Worm (Caenorhabditis elegans): Measurements from ENCODE around the gene ham-2.

- TF ChIP-seq eyg-1 (tag; optimal IDR thresholded peaks at IDR 0.05) (no peak), tbx-7 (tag; optimal IDR thresholded peaks at IDR 0.05) (no peak), che-1 (tag; optimal IDR thresholded peaks at IDR 0.05) (no peak)
Measured at ce11 chrX:4600987-4601386, 46.5 kb downstream of the ham-2 start.
